Worm (Caenorhabditis elegans): ENCODE data around the gene F20B6.9.

DNA sequence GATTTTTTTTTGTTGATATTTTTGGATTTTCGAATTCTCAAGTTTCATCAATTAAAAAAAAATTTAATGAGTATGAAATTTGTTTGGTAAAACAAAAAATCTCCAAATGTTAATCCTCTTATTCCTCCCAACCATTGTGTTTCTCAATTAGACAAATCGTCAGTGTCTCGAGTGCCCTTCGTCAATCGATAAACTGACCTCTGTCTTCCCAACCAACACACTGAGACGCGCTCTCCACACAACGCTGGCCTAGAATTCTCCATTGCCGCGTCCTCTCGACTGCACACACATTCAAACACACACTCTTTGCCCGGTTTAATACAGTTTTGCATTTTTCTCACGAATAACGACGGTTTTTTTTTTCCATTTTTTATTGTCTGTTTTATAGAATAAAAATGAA is 47.5 kb upstream of the F20B6.9 start, which contains the start of gene taf-11.1:
- no peak for TF ChIP-seq Y55F3AM.14 (GFP tag; optimal IDR thresholded peaks at IDR 0.05)
- peak; percentile 50 for TF ChIP-seq nhr-129 (tag; optimal IDR thresholded peaks at IDR 0.05)
- TF ChIP-seq elt-3 (tag; optimal IDR thresholded peaks at IDR 0.05), result no peak
- no peak for TF ChIP-seq lin-11 (tag; optimal IDR thresholded peaks at IDR 0.05)
- TF ChIP-seq unc-62 (GFP tag; optimal IDR thresholded peaks at IDR 0.05), result no peak
- no peak for TF ChIP-seq nhr-11 (tag; optimal IDR thresholded peaks at IDR 0.05)
- TF ChIP-seq elt-1 (tag; optimal IDR thresholded peaks at IDR 0.05), result no peak
- TF ChIP-seq lin-13 (GFP tag; optimal IDR thresholded peaks at IDR 0.05), result no peak
- no peak for TF ChIP-seq peb-1 (tag; optimal IDR thresholded peaks at IDR 0.05)
- no peak for TF ChIP-seq ama-1 (optimal IDR thresholded peaks at IDR 0.05)
- TF ChIP-seq zag-1 (tag; optimal IDR thresholded peaks at IDR 0.05), result no peak
- TF ChIP-seq snpc-4 (tag; optimal IDR thresholded peaks at IDR 0.05), result no peak
